Worm (Caenorhabditis elegans) whole organism, mixed stage, embryonic: ENCODE data around the gene ZC302.3.

Source experiments
- M03D4.4 ChIP-seq: sonication (generic microtip); optimal IDR thresholded peaks from 2 replicates; lab custom pipeline; 2017; ENCODE audit warnings: mild to moderate bottlenecking, missing genetic modification characterization, missing compliant biosample characterization
- bed-3 ChIP-seq: fragments of 200-800 bp; sonication (Bioruptor generic); optimal IDR thresholded peaks from 3 replicates; lab custom pipeline; 2018; ENCODE audit warnings: mild to moderate bottlenecking, missing genetic modification characterization, moderate library complexity, missing compliant biosample characterization
- blmp-1 ChIP-seq: fragments of 150-350 bp; optimal IDR thresholded peaks from 2 replicates; lab custom pipeline; 2014; ENCODE audit warnings: missing biosample characterization, missing genetic modification characterization
- ceh-43 ChIP-seq: fragments of 200-800 bp; sonication (Bioruptor generic); optimal IDR thresholded peaks from 2 replicates; lab custom pipeline; 2018; ENCODE audit warnings: mild to moderate bottlenecking, missing genetic modification characterization, moderate library complexity, missing compliant biosample characterization
- ceh-83 ChIP-seq: fragments of 200-800 bp; sonication (Bioruptor generic); optimal IDR thresholded peaks from 2 replicates; lab custom pipeline; 2018; ENCODE audit warnings: mild to moderate bottlenecking, missing genetic modification characterization, missing compliant biosample characterization
- ces-1 ChIP-seq: fragments of 150-350 bp; optimal IDR thresholded peaks from 2 replicates; lab custom pipeline; 2014; ENCODE audit warnings: missing biosample characterization, missing genetic modification reagents, missing genetic modification characterization
- cnd-1 ChIP-seq: fragments of 200-800 bp; sonication (Bioruptor generic); optimal IDR thresholded peaks from 2 replicates; lab custom pipeline; 2018; ENCODE audit warnings: mild to moderate bottlenecking, missing genetic modification characterization, missing compliant biosample characterization
- elt-1 ChIP-seq: sonication (generic microtip); optimal IDR thresholded peaks from 2 replicates; lab custom pipeline; 2017; ENCODE audit warnings: missing genetic modification characterization, mild to moderate bottlenecking, missing compliant biosample characterization, antibody characterized with exemption, moderate library complexity, borderline replicate concordance; ENCODE audit not compliant: insufficient read depth
- elt-3 ChIP-seq: fragments of 150-350 bp; optimal IDR thresholded peaks from 2 replicates; lab custom pipeline; 2014; ENCODE audit warnings: missing biosample characterization, missing genetic modification characterization
- flh-1 ChIP-seq: fragments of 200-800 bp; sonication (Bioruptor generic); optimal IDR thresholded peaks from 2 replicates; lab custom pipeline; 2018; ENCODE audit warnings: mild to moderate bottlenecking, missing genetic modification characterization, moderate library complexity, missing compliant biosample characterization
- hlh-1 ChIP-seq: fragments of 150-350 bp; optimal IDR thresholded peaks from 2 replicates; lab custom pipeline; 2014; ENCODE audit warnings: missing biosample characterization, missing genetic modification reagents, missing genetic modification characterization
- lin-13 ChIP-seq: fragments of 150-350 bp; optimal IDR thresholded peaks from 2 replicates; lab custom pipeline; 2014; ENCODE audit warnings: missing biosample characterization, missing genetic modification characterization
- lin-32 ChIP-seq: fragments of 200-800 bp; sonication (Bioruptor generic); optimal IDR thresholded peaks from 2 replicates; lab custom pipeline; 2018; ENCODE audit warnings: mild to moderate bottlenecking, missing genetic modification characterization, missing compliant biosample characterization
- lsy-2 ChIP-seq: fragments of 150-350 bp; optimal IDR thresholded peaks from 2 replicates; lab custom pipeline; 2014; ENCODE audit warnings: missing biosample characterization, missing genetic modification characterization
- mab-5 ChIP-seq: fragments of 150-350 bp; optimal IDR thresholded peaks from 2 replicates; lab custom pipeline; 2014; ENCODE audit warnings: missing biosample characterization, missing genetic modification characterization
- mep-1 ChIP-seq: fragments of 150-350 bp; optimal IDR thresholded peaks from 2 replicates; lab custom pipeline; 2017; ENCODE audit warnings: missing biosample characterization, missing genetic modification reagents, missing genetic modification characterization, inconsistent platforms
- mls-2 ChIP-seq: sonication (generic microtip); optimal IDR thresholded peaks from 2 replicates; lab custom pipeline; 2016; ENCODE audit warnings: mild to moderate bottlenecking, missing genetic modification characterization, moderate library complexity, missing compliant biosample characterization
- nhr-12 ChIP-seq: fragments of 150-350 bp; optimal IDR thresholded peaks from 2 replicates; lab custom pipeline; 2014; ENCODE audit warnings: missing biosample characterization, missing genetic modification characterization
- nhr-2 ChIP-seq: fragments of 150-350 bp; optimal IDR thresholded peaks from 2 replicates; lab custom pipeline; 2014; ENCODE audit warnings: missing biosample characterization, missing genetic modification characterization
- nhr-237 ChIP-seq: fragments of 150-350 bp; optimal IDR thresholded peaks from 2 replicates; lab custom pipeline; 2014; ENCODE audit warnings: missing biosample characterization, missing genetic modification characterization
- nhr-28 ChIP-seq: fragments of 150-350 bp; optimal IDR thresholded peaks from 2 replicates; lab custom pipeline; 2014; ENCODE audit warnings: missing biosample characterization, missing genetic modification characterization
- nhr-76 ChIP-seq: sonication (generic microtip); optimal IDR thresholded peaks from 2 replicates; lab custom pipeline; 2017; ENCODE audit warnings: missing biosample characterization, missing genetic modification characterization
- pha-4 ChIP-seq: fragments of 150-350 bp; optimal IDR thresholded peaks from 2 replicates; lab custom pipeline; 2018; ENCODE audit warnings: missing biosample characterization, missing genetic modification reagents, missing genetic modification characterization
- sem-2 ChIP-seq: fragments of 200-800 bp; sonication (Bioruptor generic); optimal IDR thresholded peaks from 2 replicates; lab custom pipeline; 2018; ENCODE audit warnings: mild to moderate bottlenecking, missing genetic modification characterization, missing compliant biosample characterization
- snpc-4 ChIP-seq: fragments of 150-350 bp; optimal IDR thresholded peaks from 2 replicates; lab custom pipeline; 2014; ENCODE audit warnings: missing biosample characterization, missing genetic modification characterization
- sptf-1 ChIP-seq: sonication (generic microtip); optimal IDR thresholded peaks from 2 replicates; lab custom pipeline; 2017; ENCODE audit warnings: mild to moderate bottlenecking, missing genetic modification characterization, moderate library complexity, missing compliant biosample characterization
- tbx-8 ChIP-seq: fragments of 200-800 bp; sonication (Bioruptor generic); optimal IDR thresholded peaks from 2 replicates; lab custom pipeline; 2018; ENCODE audit warnings: mild to moderate bottlenecking, missing genetic modification characterization, moderate library complexity, missing compliant biosample characterization
- unc-120 ChIP-seq: sonication (generic microtip); optimal IDR thresholded peaks from 2 replicates; lab custom pipeline; 2017; ENCODE audit warnings: missing genetic modification characterization, missing compliant biosample characterization; ENCODE audit not compliant: poor library complexity, severe bottlenecking
- unc-39 ChIP-seq: fragments of 150-350 bp; optimal IDR thresholded peaks from 2 replicates; lab custom pipeline; 2014; ENCODE audit warnings: missing biosample characterization, missing genetic modification characterization
- unc-62 ChIP-seq: fragments of 150-350 bp; optimal IDR thresholded peaks from 2 replicates; lab custom pipeline; 2014; ENCODE audit warnings: missing biosample characterization, missing genetic modification reagents, missing genetic modification characterization
- zip-8 ChIP-seq: fragments of 150-350 bp; optimal IDR thresholded peaks from 2 replicates; lab custom pipeline; 2014; ENCODE audit warnings: missing biosample characterization, missing genetic modification characterization

The ZC302.3 gene

DNA sequence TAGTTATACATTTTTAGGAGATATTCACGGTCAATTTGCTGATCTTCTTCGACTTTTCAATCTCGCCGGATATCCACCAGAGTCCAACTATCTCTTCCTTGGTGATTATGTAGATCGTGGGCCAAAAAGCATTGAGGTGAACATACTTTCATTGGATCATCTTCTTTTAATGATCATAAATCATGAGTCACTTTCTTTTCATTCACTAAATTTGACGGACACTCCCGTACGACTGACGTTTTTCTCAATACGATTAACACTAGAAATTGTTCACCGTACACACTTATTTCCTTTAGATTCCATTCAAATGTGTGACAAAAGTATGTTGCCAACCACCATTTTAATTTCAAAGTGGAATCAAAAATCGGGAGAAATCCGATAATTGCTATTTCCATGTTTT lies 38.3 kb downstream of the ZC302.3 start:
- no peak for TF ChIP-seq tbx-8 (GFP tag; lab: Kevin White, UChicago)
- no peak for TF ChIP-seq unc-62 (GFP tag; lab: Kevin White, UChicago)
- no peak for TF ChIP-seq unc-39 (tag; lab: Kevin White, UChicago)
- TF ChIP-seq ces-1 (GFP tag; lab: Kevin White, UChicago) = no peak
- TF ChIP-seq lin-32 = no peak
- no peak for TF ChIP-seq mep-1 (tag; lab: Kevin White, UChicago)
- no peak for TF ChIP-seq unc-120 (tag; lab: Kevin White, UChicago)
- no peak for TF ChIP-seq pha-4 (tag; lab: Kevin White, UChicago)
- TF ChIP-seq hlh-1 (tag; lab: Kevin White, UChicago) = no peak
- TF ChIP-seq blmp-1 = no peak
- no peak for TF ChIP-seq nhr-28 (tag; lab: Kevin White, UChicago)
- TF ChIP-seq zip-8 (tag; lab: Kevin White, UChicago) = no peak
- TF ChIP-seq mab-5 (tag; lab: Kevin White, UChicago) = no peak
- TF ChIP-seq ceh-83 (GFP tag; lab: Kevin White, UChicago) = no peak
- TF ChIP-seq nhr-76 = no peak
- no peak for TF ChIP-seq elt-3
- no peak for TF ChIP-seq nhr-12 (tag; lab: Kevin White, UChicago)
- TF ChIP-seq snpc-4 (tag; lab: Kevin White, UChicago) = no peak
- TF ChIP-seq sptf-1 (tag; lab: Kevin White, UChicago) = no peak
- no peak for TF ChIP-seq flh-1 (GFP tag; lab: Kevin White, UChicago)

DNA sequence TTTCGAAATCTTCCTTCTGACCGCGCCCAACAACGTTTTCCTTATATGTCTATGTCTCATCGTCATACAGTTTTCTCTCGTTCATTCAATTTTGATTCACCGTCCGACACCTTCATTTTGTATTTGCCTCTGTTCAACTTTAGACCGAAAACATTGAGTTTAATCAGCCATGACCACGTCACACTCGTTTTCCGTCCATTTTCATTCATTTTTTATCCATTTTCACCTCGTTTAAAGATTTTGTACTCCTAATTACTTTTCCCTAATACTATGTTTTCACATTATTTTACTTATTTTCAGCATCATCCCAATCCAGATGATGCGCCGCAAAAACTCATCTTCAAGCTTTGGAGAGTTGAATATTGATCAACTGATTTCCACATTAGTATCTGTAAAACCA lies 39.0 kb downstream of the ZC302.3 start, which contains the start of gene pph-1:
TSS of gene pph-1 (plus strand) at position 301 of the 400 bp plus-strand sequence.
- TF ChIP-seq mab-5 (tag; lab: Kevin White, UChicago) = no peak
- no peak for TF ChIP-seq bed-3 (GFP tag; lab: Kevin White, UChicago)
- no peak for TF ChIP-seq pha-4 (tag; lab: Kevin White, UChicago)
- no peak for TF ChIP-seq mls-2
- TF ChIP-seq tbx-8 (GFP tag; lab: Kevin White, UChicago) = no peak
- TF ChIP-seq nhr-28 (tag; lab: Kevin White, UChicago) = no peak
- no peak for TF ChIP-seq lin-13 (tag; lab: Kevin White, UChicago)
- TF ChIP-seq ceh-43 = no peak
- TF ChIP-seq unc-39 (tag; lab: Kevin White, UChicago) = no peak
- TF ChIP-seq M03D4.4 = no peak
- no peak for TF ChIP-seq zip-8 (tag; lab: Kevin White, UChicago)
- TF ChIP-seq unc-120 (tag; lab: Kevin White, UChicago) = no peak
- no peak for TF ChIP-seq mep-1 (tag; lab: Kevin White, UChicago)
- TF ChIP-seq nhr-12 (tag; lab: Kevin White, UChicago) = no peak

DNA sequence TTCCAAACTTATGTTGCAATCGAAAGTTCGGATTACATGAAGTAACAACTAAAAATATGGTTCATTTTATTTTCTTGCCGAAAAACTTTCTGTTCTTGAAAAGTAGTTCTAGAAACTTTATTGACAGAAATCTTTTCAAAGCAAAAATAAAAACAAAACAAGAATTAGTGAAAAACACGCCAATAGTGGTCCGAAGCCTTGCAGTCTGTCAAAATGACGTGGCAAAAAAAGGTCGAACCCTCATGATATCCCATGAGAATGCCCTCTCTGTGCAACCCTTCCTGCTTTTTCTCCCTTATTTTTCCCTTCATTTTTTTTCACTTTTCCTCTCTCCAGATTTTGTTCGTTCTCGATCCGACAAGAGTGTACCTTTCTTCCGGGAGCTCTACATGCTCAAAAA lies 42.1 kb downstream of the ZC302.3 start:
- TF ChIP-seq elt-1 (no peak), ceh-83 (GFP tag; lab: Kevin White, UChicago) (no peak), mls-2 (no peak), mep-1 (tag; lab: Kevin White, UChicago) (no peak)

DNA sequence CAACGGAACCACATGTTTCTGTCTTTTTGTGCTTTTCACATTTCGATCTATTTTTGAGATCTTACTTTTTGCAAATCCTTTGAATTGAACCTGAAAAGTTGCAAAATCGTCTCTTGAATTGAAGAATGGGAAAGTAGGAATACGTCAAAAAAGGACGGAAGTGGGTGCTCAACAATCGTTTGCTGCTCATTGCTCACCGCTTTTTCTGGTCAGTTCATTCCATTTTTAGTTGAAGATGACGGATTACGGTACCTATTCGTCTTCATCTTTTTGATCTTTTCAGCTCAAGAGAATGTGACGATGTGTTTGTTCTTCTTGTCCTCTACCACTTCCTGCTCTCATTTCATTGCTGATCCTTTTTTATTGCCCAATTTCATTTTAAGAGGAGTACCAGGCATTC lies 46.1 kb downstream of the ZC302.3 start, which contains the start of gene C05A2.4:
TSS of gene C05A2.4 (plus strand) at position 301 of the 400 bp plus-strand sequence.
- no peak for TF ChIP-seq lin-32
- no peak for TF ChIP-seq nhr-237 (tag; lab: Kevin White, UChicago)
- TF ChIP-seq unc-62 (GFP tag; lab: Kevin White, UChicago) = no peak
- TF ChIP-seq unc-120 (tag; lab: Kevin White, UChicago) = no peak
- TF ChIP-seq sptf-1 (tag; lab: Kevin White, UChicago) = no peak
- TF ChIP-seq sem-2 (GFP tag; lab: Kevin White, UChicago) = no peak

DNA sequence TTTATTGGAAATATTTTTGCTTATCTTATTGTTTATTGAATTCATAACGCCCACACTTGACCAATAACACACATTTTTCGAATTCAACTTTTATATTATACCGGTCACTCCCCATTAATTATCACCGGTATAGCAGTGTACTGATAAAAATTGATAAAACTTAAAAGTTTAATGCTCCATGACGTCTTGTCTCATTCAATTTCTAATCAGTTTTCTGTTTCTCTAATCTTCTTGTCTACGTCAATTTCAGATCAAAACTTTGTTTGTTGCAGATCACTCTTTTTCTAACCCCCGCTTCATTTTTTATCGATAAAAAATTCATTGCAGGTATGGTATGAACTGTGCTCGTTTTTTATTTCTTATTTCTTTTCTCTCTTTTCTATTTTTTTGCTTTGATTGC lies 47.5 kb downstream of the ZC302.3 start:
- no peak for TF ChIP-seq elt-3
- no peak for TF ChIP-seq bed-3 (GFP tag; lab: Kevin White, UChicago)
- no peak for TF ChIP-seq lsy-2 (tag; lab: Kevin White, UChicago)
- no peak for TF ChIP-seq nhr-76

DNA sequence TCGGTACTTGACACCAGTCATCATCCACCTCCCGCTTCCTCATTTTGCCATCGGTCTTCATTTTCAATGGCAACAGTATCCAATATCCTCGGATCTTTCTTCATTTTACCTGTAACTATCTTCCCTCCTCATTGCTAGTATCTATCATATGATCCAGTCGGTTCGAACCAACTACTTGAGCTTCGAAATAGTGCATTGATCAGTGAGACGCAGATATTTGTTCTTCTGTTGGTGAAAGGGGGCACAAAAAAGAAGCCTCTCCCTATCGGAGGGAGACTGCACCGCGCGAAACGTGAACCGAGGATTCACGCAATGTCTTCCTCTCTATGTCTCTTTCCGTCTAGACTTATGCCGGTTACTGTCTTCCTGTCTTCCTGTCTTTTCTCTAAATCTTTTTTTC lies 49.9 kb downstream of the ZC302.3 start:
- TF ChIP-seq nhr-12 (tag; lab: Kevin White, UChicago) (no peak), snpc-4 (tag; lab: Kevin White, UChicago) (no peak), cnd-1 (tag; lab: Kevin White, UChicago) (no peak), lsy-2 (tag; lab: Kevin White, UChicago) (no peak), lin-13 (tag; lab: Kevin White, UChicago) (no peak), nhr-2 (tag; lab: Kevin White, UChicago) (no peak), blmp-1 (no peak), ceh-83 (GFP tag; lab: Kevin White, UChicago) (no peak), nhr-28 (tag; lab: Kevin White, UChicago) (no peak), ceh-43 (no peak)
